Fruit fly (Drosophila melanogaster): ENCODE results near the gene CG9288.

The CG9288 gene

DNA sequence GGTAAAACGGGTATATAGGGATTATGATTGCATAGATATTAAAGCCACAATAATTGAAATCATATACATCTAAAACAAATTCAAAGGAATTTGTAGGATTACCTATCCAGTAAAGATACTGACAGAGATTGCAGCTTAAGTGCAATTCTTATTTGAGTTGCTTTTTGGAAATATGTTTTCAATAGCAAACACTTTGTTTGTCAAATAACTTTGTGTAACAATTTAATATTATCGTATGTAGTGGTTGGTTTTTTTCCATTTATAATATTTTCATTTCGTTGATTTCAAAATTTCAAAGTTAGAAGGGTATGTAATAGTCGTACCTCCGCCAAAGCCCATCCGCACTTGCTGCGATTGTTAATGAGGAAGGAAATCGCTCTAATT is 27.3 kb downstream of the CG9288 start (continued):
- TF ChIP-seq Sox14 (GFP tag; optimal IDR thresholded peaks at IDR 0.05) = peak; percentile 62
- no peak for TF ChIP-seq CG9139 (GFP tag; optimal IDR thresholded peaks at IDR 0.05)
- TF ChIP-seq Blimp-1 (GFP tag; optimal IDR thresholded peaks at IDR 0.05) = no peak
- peak; percentile 23 for TF ChIP-seq CG10669 (GFP tag; optimal IDR thresholded peaks at IDR 0.05)
- TF ChIP-seq Eip93F (GFP tag; optimal IDR thresholded peaks at IDR 0.05) = no peak
- peak in 1 of 2 experiments; percentile 86 for TF ChIP-seq salr (GFP tag; optimal IDR thresholded peaks at IDR 0.05)
- TF ChIP-seq Gug (GFP tag; IDR thresholded peaks at IDR 0.05) = no peak
- peak; percentile 45 for TF ChIP-seq CG6792 (GFP tag; optimal IDR thresholded peaks at IDR 0.05)
- TF ChIP-seq CG15336 (GFP tag; IDR thresholded peaks at IDR 0.05) = peak; percentile 65
- TF ChIP-seq vri (GFP tag; optimal IDR thresholded peaks at IDR 0.05) = no peak
- TF ChIP-seq CG6276 (GFP tag; optimal IDR thresholded peaks at IDR 0.05) = peak; percentile 74

DNA sequence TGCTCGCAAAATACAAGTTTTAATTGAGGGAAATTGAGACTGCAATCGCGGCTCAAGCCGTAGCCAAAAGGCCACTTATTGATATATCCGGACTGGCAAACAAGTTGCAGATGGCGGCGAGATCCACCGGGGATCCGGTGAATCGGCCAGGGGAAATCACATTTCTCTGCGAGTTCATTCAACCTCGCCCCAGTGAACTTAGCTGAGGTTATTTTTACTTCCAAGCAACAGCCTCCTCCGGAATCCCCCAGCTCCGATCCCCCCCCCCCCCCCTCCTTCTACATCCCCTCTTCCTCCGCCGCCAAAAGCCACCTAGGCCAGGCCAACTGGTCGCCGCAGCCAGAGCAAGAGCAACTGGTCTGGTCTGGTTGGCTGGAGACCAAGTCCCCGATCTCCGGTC is 27.9 kb downstream of the CG9288 start:
- TF ChIP-seq CG11902 (GFP tag; optimal IDR thresholded peaks at IDR 0.05) (no peak), eg (GFP tag; IDR thresholded peaks at IDR 0.05) (peak; percentile 49; the same call in 1 of the 3 replicates), CG6808 (GFP tag; optimal IDR thresholded peaks at IDR 0.05) (no peak), CG1621 (tag; optimal IDR thresholded peaks at IDR 0.05) (peak; percentile 9), CG9139 (GFP tag; optimal IDR thresholded peaks at IDR 0.05) (no peak), Lpt (GFP tag; optimal IDR thresholded peaks at IDR 0.05) (peak; percentile 19), svp (GFP tag) (peak; percentile 16), Ets96B (tag; optimal IDR thresholded peaks at IDR 0.05) (no peak)

DNA sequence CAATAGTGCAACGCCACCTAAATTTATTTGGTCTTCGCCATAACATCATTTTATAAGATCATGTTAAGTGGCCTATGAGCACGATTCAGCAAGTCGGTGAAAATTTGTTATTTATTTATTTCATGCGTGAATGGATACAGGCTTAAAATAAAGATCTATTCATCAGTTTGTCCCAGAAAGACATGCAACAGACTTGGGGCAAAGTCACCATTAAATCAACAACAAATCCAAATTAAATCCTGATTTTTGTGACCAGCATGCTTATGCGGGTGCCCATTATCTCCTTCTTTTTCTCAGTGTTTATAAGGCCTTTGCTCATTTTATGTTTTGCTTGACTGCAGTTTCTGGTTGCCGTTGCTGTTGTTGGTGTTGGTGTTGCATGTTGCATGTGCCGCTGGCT is 28.5 kb downstream of the CG9288 start:
- peak; percentile 44; the same call in 1 of the 2 replicates for TF ChIP-seq Gug (GFP tag; IDR thresholded peaks at IDR 0.05)
- TF ChIP-seq CG1621 (tag; optimal IDR thresholded peaks at IDR 0.05) = no peak
- no peak for TF ChIP-seq Blimp-1 (GFP tag; optimal IDR thresholded peaks at IDR 0.05)
- peak; percentile 41 for TF ChIP-seq Ets96B (tag; optimal IDR thresholded peaks at IDR 0.05)
- peak; percentile 31 for TF ChIP-seq CG8319 (GFP tag; optimal IDR thresholded peaks at IDR 0.05)
- no peak for TF ChIP-seq fd85E (GFP tag; optimal IDR thresholded peaks at IDR 0.05)
- peak; percentile 41 for TF ChIP-seq Sox102F (GFP tag; optimal IDR thresholded peaks at IDR 0.05)
- TF ChIP-seq CG7368 (GFP tag; optimal IDR thresholded peaks at IDR 0.05) = peak; percentile 49
- TF ChIP-seq CG6808 (GFP tag; optimal IDR thresholded peaks at IDR 0.05) = peak; percentile 47
- TF ChIP-seq net (GFP tag; optimal IDR thresholded peaks at IDR 0.05) = peak; percentile 68
- no peak for TF ChIP-seq Hr38 (GFP tag; optimal IDR thresholded peaks at IDR 0.05)
- peak; percentile 53 for TF ChIP-seq fd59A (GFP tag; optimal IDR thresholded peaks at IDR 0.05)
- TF ChIP-seq vri (GFP tag; optimal IDR thresholded peaks at IDR 0.05) = no peak
- no peak for TF ChIP-seq CG6854 (GFP tag; optimal IDR thresholded peaks at IDR 0.05)
- peak; percentile 68 for TF ChIP-seq pdm3 (GFP tag; optimal IDR thresholded peaks at IDR 0.05)
- TF ChIP-seq spab (GFP tag; optimal IDR thresholded peaks at IDR 0.05) = peak; percentile 12
- TF ChIP-seq CG3032 (tag; optimal IDR thresholded peaks at IDR 0.05) = peak; percentile 43
- peak; percentile 34 for TF ChIP-seq CG8632 (GFP tag; optimal IDR thresholded peaks at IDR 0.05)
- peak; percentile 63 for TF ChIP-seq OdsH (GFP tag; optimal IDR thresholded peaks at IDR 0.05)
- no peak for TF ChIP-seq fkh (GFP tag; optimal IDR thresholded peaks at IDR 0.05)
- TF ChIP-seq salr (GFP tag; optimal IDR thresholded peaks at IDR 0.05) = peak in 1 of 2 experiments; percentile 85
- TF ChIP-seq lz (GFP tag; optimal IDR thresholded peaks at IDR 0.05) = peak; percentile 46
- TF ChIP-seq CG32006 (GFP tag; optimal IDR thresholded peaks at IDR 0.05) = peak; percentile 90
- TF ChIP-seq Sox14 (GFP tag; optimal IDR thresholded peaks at IDR 0.05) = peak; percentile 66
- no peak for TF ChIP-seq CG11902 (GFP tag; optimal IDR thresholded peaks at IDR 0.05)
- peak; percentile 14 for TF ChIP-seq CG10669 (GFP tag; optimal IDR thresholded peaks at IDR 0.05)
- no peak for TF ChIP-seq CG9139 (GFP tag; optimal IDR thresholded peaks at IDR 0.05)
- no peak for TF ChIP-seq CG6163 (GFP tag; IDR thresholded peaks at IDR 0.05)
- peak; percentile 46 for TF ChIP-seq Met (GFP tag; optimal IDR thresholded peaks at IDR 0.05)
- peak; percentile 37 for TF ChIP-seq Sox15 (GFP tag; optimal IDR thresholded peaks at IDR 0.05)
- TF ChIP-seq Hr4 (GFP tag; optimal IDR thresholded peaks at IDR 0.05) = peak; percentile 86
- peak; percentile 57 for TF ChIP-seq Eip75B (GFP tag; optimal IDR thresholded peaks at IDR 0.05)
- TF ChIP-seq Hr39 (GFP tag; optimal IDR thresholded peaks at IDR 0.05) = peak; percentile 42
- peak; percentile 94 for TF ChIP-seq Eip78C (GFP tag)
- TF ChIP-seq Eip93F (GFP tag; optimal IDR thresholded peaks at IDR 0.05) = no peak
- TF ChIP-seq cyc (GFP tag; optimal IDR thresholded peaks at IDR 0.05) = peak; percentile 35
- TF ChIP-seq CG16779 (tag; optimal IDR thresholded peaks at IDR 0.05) = no peak
- TF ChIP-seq acj6 (GFP tag; optimal IDR thresholded peaks at IDR 0.05) = peak; percentile 51
- TF ChIP-seq CG6276 (GFP tag; optimal IDR thresholded peaks at IDR 0.05) = peak; percentile 73
- TF ChIP-seq CG10631 (GFP tag; optimal IDR thresholded peaks at IDR 0.05) = peak; percentile 74
- peak; percentile 83 for TF ChIP-seq CG4318 (GFP tag; optimal IDR thresholded peaks at IDR 0.05)
- peak; percentile 47 for TF ChIP-seq CG6792 (GFP tag; optimal IDR thresholded peaks at IDR 0.05)
